Worm (Caenorhabditis elegans) whole organism, midembryonic: ENCODE measurements around the gene srw-120.

Source experiments
- T22C8.4 ChIP-seq: fragments of 200-800 bp; sonication (Bioruptor generic); IDR thresholded peaks from 2 replicates; pipeline ENCODE4 v1.3.6; 2022; ENCODE audit warnings: missing genetic modification characterization, missing compliant biosample characterization
- flt-1 ChIP-seq: fragments of 200-800 bp; sonication (Bioruptor generic); IDR thresholded peaks from 2 replicates; pipeline ENCODE4 v1.3.6; 2022; ENCODE audit warnings: missing genetic modification characterization, missing compliant biosample characterization
- klf-2 ChIP-seq: fragments of 200-800 bp; sonication (Bioruptor generic); conservative IDR thresholded peaks from 2 replicates; pipeline ENCODE4 v1.3.6; 2022; ENCODE audit warnings: missing genetic modification reagents, missing genetic modification characterization, missing compliant biosample characterization
- ref-1 ChIP-seq: fragments of 200-800 bp; sonication (Bioruptor generic); conservative IDR thresholded peaks from 2 replicates; pipeline ENCODE4 v1.3.6; 2022; ENCODE audit warnings: missing genetic modification reagents, missing genetic modification characterization, missing compliant biosample characterization
- tab-1 ChIP-seq: fragments of 200-800 bp; sonication (Bioruptor generic); IDR thresholded peaks from 2 replicates; pipeline ENCODE4 v1.3.6; 2022; ENCODE audit warnings: missing genetic modification characterization, missing compliant biosample characterization

ce11 chrV:3005964-3006363, 10.0 kb upstream of the srw-120 start, which contains the start of gene srw-112:
- TF ChIP-seq klf-2 (no peak), flt-1 (GFP tag; lab: Robert Waterston, UW) (no peak), tab-1 (no peak), T22C8.4 (GFP tag; lab: Robert Waterston, UW) (no peak), ref-1 (GFP tag; lab: Robert Waterston, UW) (no peak)
